Worm (Caenorhabditis elegans) whole organism, L2 larva: ENCODE measurements around the gene F02H6.6.

Experiments
- ceh-16 ChIP-seq: fragments of 150-350 bp; optimal IDR thresholded peaks from 2 replicates; lab custom pipeline; 2014; ENCODE audit warnings: missing biosample characterization, missing genetic modification characterization
- ceh-82 ChIP-seq: fragments of 150-350 bp; optimal IDR thresholded peaks from 2 replicates; lab custom pipeline; 2014; ENCODE audit warnings: missing biosample characterization, missing genetic modification characterization
- dmd-4 ChIP-seq: sonication (generic microtip); optimal IDR thresholded peaks from 2 replicates; lab custom pipeline; 2017; ENCODE audit warnings: missing biosample characterization, missing genetic modification characterization
- elt-1 ChIP-seq: fragments of 150-350 bp; optimal IDR thresholded peaks from 2 replicates; lab custom pipeline; 2014; ENCODE audit warnings: missing biosample characterization, missing genetic modification characterization
- fos-1 ChIP-seq: fragments of 150-350 bp; optimal IDR thresholded peaks from 2 replicates; lab custom pipeline; 2014; ENCODE audit warnings: missing biosample characterization, missing genetic modification characterization
- mdl-1 ChIP-seq, 2 experiments: fragments of 150-350 bp in 1 of 2; sonication (generic microtip) in 1 of 2; optimal IDR thresholded peaks; 2 replicates each; lab custom pipeline; 2017; ENCODE audit warnings: missing biosample characterization in 2 of 2, missing genetic modification characterization in 2 of 2
- nhr-11 ChIP-seq: fragments of 150-350 bp; optimal IDR thresholded peaks from 2 replicates; lab custom pipeline; 2014; ENCODE audit warnings: missing biosample characterization, missing genetic modification characterization
- zag-1 ChIP-seq: fragments of 150-350 bp; optimal IDR thresholded peaks from 2 replicates; lab custom pipeline; 2014; ENCODE audit warnings: missing biosample characterization, missing genetic modification characterization
- ztf-1 ChIP-seq: fragments of 200-800 bp; sonication (Bioruptor generic); conservative IDR thresholded peaks from 2 replicates; pipeline ENCODE4 v1.3.6; 2022; ENCODE audit warnings: missing genetic modification characterization, missing compliant biosample characterization

ce11 chrIV:14260761-14261160 lies 30.1 kb upstream of the F02H6.6 start:
- TF ChIP-seq dmd-4 (tag; lab: Kevin White, UChicago): no peak
- TF ChIP-seq ztf-1: no peak
- no peak for TF ChIP-seq nhr-11 (tag; lab: Kevin White, UChicago)
- TF ChIP-seq ceh-82 (tag; lab: Kevin White, UChicago): no peak
- TF ChIP-seq mdl-1 (tag; optimal IDR thresholded peaks at IDR 0.05; lab: Kevin White, UChicago): no peak
- no peak for TF ChIP-seq fos-1 (tag; lab: Kevin White, UChicago)
- no peak for TF ChIP-seq ceh-16 (tag; lab: Kevin White, UChicago)
- TF ChIP-seq elt-1: no peak
- peak; percentile 16 for TF ChIP-seq zag-1 (tag; lab: Kevin White, UChicago)
